Worm (Caenorhabditis elegans): Measurements from ENCODE around the gene tam-1.

ce11 chrV:4977539-4977938 lies 14.6 kb upstream of the tam-1 start:
- TF ChIP-seq somi-1 (GFP tag; optimal IDR thresholded peaks at IDR 0.05): no peak
- no peak for TF ChIP-seq bed-2 (GFP tag; IDR thresholded peaks at IDR 0.05)
- no peak for TF ChIP-seq egrh-3 (GFP tag; IDR thresholded peaks at IDR 0.05)
- no peak for TF ChIP-seq egl-18 (GFP tag; IDR thresholded peaks at IDR 0.05)
- TF ChIP-seq snpc-4 (GFP tag; optimal IDR thresholded peaks at IDR 0.05): no peak
- TF ChIP-seq snpc-4 (tag; optimal IDR thresholded peaks at IDR 0.05): no peak
- no peak for TF ChIP-seq aptf-2 (GFP tag; conservative IDR thresholded peaks at IDR 0.05)
- TF ChIP-seq K11D2.4 (GFP tag; IDR thresholded peaks at IDR 0.05): no peak
- no peak for TF ChIP-seq tlf-1 (GFP tag; optimal IDR thresholded peaks at IDR 0.05)
- TF ChIP-seq ztf-6 (GFP tag; IDR thresholded peaks at IDR 0.05): no peak
- no peak for TF ChIP-seq chd-7 (tag; optimal IDR thresholded peaks at IDR 0.05)
- TF ChIP-seq snpc-1.1 (tag; optimal IDR thresholded peaks at IDR 0.05; ENCODE audit: insufficient read depth): no peak

Data from whole organism, young adult.